Fruit fly (Drosophila melanogaster) whole organism: Measurements from ENCODE around the gene CG45002.

ENCODE experiments used
- CG8478 ChIP-seq: fragments of >200 bp; optimal IDR thresholded peaks from 2 replicates; lab custom pipeline; 2018; ENCODE audit warnings: inconsistent platforms
- Dll ChIP-seq: fragments of >200 bp; optimal IDR thresholded peaks from 2 replicates; lab custom pipeline; 2017
- EcR ChIP-seq, 2 experiments: fragments of >200 bp; optimal IDR thresholded peaks; 2 replicates each; lab custom pipeline; 2017; ENCODE audit warnings: missing biosample characterization in 2 of 2, missing genetic modification characterization in 2 of 2, missing genetic modification reagents in 2 of 2
- pan ChIP-seq: fragments of >200 bp; optimal IDR thresholded peaks from 2 replicates; lab custom pipeline; 2017
- psq ChIP-seq: fragments of >200 bp; optimal IDR thresholded peaks from 2 replicates; lab custom pipeline; 2017
- usp ChIP-seq: fragments of >200 bp; optimal IDR thresholded peaks from 2 replicates; lab custom pipeline; 2017; ENCODE audit warnings: missing biosample characterization, missing genetic modification characterization, mixed read lengths

The CG45002 gene

DNA sequence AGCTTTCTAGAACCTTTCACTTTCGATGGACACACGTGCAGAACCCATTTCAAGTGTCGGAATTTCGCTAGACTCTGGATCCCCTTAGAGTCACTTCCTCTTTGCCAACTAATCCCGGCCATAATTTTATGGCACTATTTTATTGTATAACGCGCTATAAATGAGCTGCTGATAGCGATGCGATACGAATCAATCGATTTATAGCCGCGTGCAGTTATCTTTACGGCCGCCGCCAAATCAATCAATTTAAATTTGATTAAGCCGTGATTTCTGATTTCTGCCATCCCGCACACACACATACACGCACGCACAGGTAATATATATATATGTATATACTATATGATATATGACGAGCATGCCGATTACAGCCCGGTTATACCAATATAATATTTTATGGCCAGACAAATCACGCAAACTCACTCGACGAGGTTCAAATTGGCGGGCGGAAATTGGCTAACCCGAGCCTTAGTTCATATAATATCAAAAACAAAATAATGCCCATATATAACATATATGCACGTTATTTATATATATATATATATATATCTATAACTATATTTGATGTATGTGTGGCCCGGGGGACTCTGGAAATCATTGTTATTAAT is 145.7 kb downstream of the CG45002 start:
- no peak for TF ChIP-seq usp (GFP tag; lab: Kevin White, UChicago)
- no peak for TF ChIP-seq pan (lab: Kevin White, UChicago)
- no peak for TF ChIP-seq CG8478 (lab: Kevin White, UChicago)
- TF ChIP-seq psq (lab: Kevin White, UChicago): no peak
- no peak for TF ChIP-seq Dll (lab: Kevin White, UChicago)
- TF ChIP-seq EcR (GFP tag; optimal IDR thresholded peaks at IDR 0.05; lab: Kevin White, UChicago): no peak
